Fruit fly (Drosophila melanogaster): ENCODE measurements around the gene Oat.

The Oat gene

dm6 chr3L:19612172-19612571 is 37.5 kb downstream of the Oat start, which contains the start of the genes Lon and PIG-F:
TSS of gene Lon (minus strand) at chr3L:19612199.
TSS of gene PIG-F (plus strand) at chr3L:19612455.
- TF ChIP-seq Asciz (GFP tag; optimal IDR thresholded peaks at IDR 0.05): peak; percentile 99
- peak; percentile 59 to 81 for TF ChIP-seq tll (GFP tag; optimal IDR thresholded peaks at IDR 0.05)
- TF ChIP-seq CG5953 (GFP tag; IDR thresholded peaks at IDR 0.05): peak; percentile 95
- peak; percentile 99 for TF ChIP-seq nerfin-1 (tag; optimal IDR thresholded peaks at IDR 0.05)
- TF ChIP-seq CG14050 (GFP tag; IDR thresholded peaks at IDR 0.05): peak; percentile 98
- peak; percentile 99 for TF ChIP-seq CG4328 (GFP tag; optimal IDR thresholded peaks at IDR 0.05)
- TF ChIP-seq CG9437 (GFP tag; optimal IDR thresholded peaks at IDR 0.05): peak; percentile 96
- TF ChIP-seq Lpt (GFP tag; optimal IDR thresholded peaks at IDR 0.05): no peak
- peak; percentile 78 for TF ChIP-seq Sry-β (GFP tag; optimal IDR thresholded peaks at IDR 0.05)
- TF ChIP-seq Ravus (GFP tag; IDR thresholded peaks at IDR 0.05): peak; percentile 94
- peak; percentile 97 for TF ChIP-seq Elba2 (GFP tag; optimal IDR thresholded peaks at IDR 0.05)
- peak; percentile 99 for TF ChIP-seq Xrp1 (GFP tag; IDR thresholded peaks at IDR 0.05)
- TF ChIP-seq fd96Cb (tag; optimal IDR thresholded peaks at IDR 0.05): peak; percentile 99
- TF ChIP-seq HLH54F (GFP tag; optimal IDR thresholded peaks at IDR 0.05): peak; percentile 99
- 0 out of 3 replicates have a peak, but pooled peaks have one; percentile 15 for TF ChIP-seq mld (GFP tag; IDR thresholded peaks at IDR 0.05; ENCODE audit: partially characterized antibody)
- TF ChIP-seq Dad (GFP tag; optimal IDR thresholded peaks at IDR 0.05): peak; percentile 98
- peak; percentile 99 for TF ChIP-seq Fer2 (tag; optimal IDR thresholded peaks at IDR 0.05)
- peak; percentile 99 for TF ChIP-seq sob (GFP tag; IDR thresholded peaks at IDR 0.05)
- peak; percentile 97 for TF ChIP-seq CG10366 (GFP tag; IDR thresholded peaks at IDR 0.05)
- peak; percentile 99 for TF ChIP-seq seq (GFP tag; IDR thresholded peaks at IDR 0.05)
- TF ChIP-seq grau (tag; optimal IDR thresholded peaks at IDR 0.05): peak; percentile 99
- peak; percentile 99 for TF ChIP-seq CG15269 (tag; optimal IDR thresholded peaks at IDR 0.05)
- peak; percentile 93 for TF ChIP-seq dati (GFP tag; IDR thresholded peaks at IDR 0.05)
- peak; percentile 97 for TF ChIP-seq trem (tag; optimal IDR thresholded peaks at IDR 0.05)
- peak; percentile 94 for TF ChIP-seq CG7987 (GFP tag; optimal IDR thresholded peaks at IDR 0.05)
- TF ChIP-seq tna (GFP tag; IDR thresholded peaks at IDR 0.05; ENCODE audit: partially characterized antibody): no peak; the same call in 1 of the 2 replicates
- peak; percentile 97 for TF ChIP-seq gcm2 (GFP tag; optimal IDR thresholded peaks at IDR 0.05)
- peak; percentile 98 for TF ChIP-seq CG8765 (GFP tag; IDR thresholded peaks at IDR 0.05)
- TF ChIP-seq CG30020 (tag; optimal IDR thresholded peaks at IDR 0.05): peak; percentile 93
- peak; percentile 98 for TF ChIP-seq bab2 (GFP tag; optimal IDR thresholded peaks at IDR 0.05)
- TF ChIP-seq Oaz (GFP tag; IDR thresholded peaks at IDR 0.05): peak; percentile 97
- peak; percentile 99 for TF ChIP-seq gsb-n (tag; optimal IDR thresholded peaks at IDR 0.05)
- peak; percentile 97 for TF ChIP-seq CG8089 (GFP tag; optimal IDR thresholded peaks at IDR 0.05)
- TF ChIP-seq CG11085 (GFP tag; IDR thresholded peaks at IDR 0.05): peak; percentile 97
- peak; percentile 98 for TF ChIP-seq CG10959 (GFP tag; IDR thresholded peaks at IDR 0.05)
- peak; percentile 99 for TF ChIP-seq CG3281 (GFP tag; optimal IDR thresholded peaks at IDR 0.05)
- TF ChIP-seq CG31224 (GFP tag; IDR thresholded peaks at IDR 0.05): peak; percentile 95
- TF ChIP-seq Drgx (GFP tag; IDR thresholded peaks at IDR 0.05): peak; percentile 98
- TF ChIP-seq CG15514 (GFP tag; optimal IDR thresholded peaks at IDR 0.05): peak; percentile 94
- TF ChIP-seq CG17612 (GFP tag; IDR thresholded peaks at IDR 0.05): peak; percentile 95
- no peak for TF ChIP-seq CG2129 (GFP tag; IDR thresholded peaks at IDR 0.05; ENCODE audit: partially characterized antibody)
- peak; percentile 89 for TF ChIP-seq btn (GFP tag; optimal IDR thresholded peaks at IDR 0.05)
- TF ChIP-seq ato (GFP tag; IDR thresholded peaks at IDR 0.05; ENCODE audit: partially characterized antibody): peak; percentile 13; the same call in 1 of the 2 replicates
- no peak for TF ChIP-seq h (optimal IDR thresholded peaks at IDR 0.05)
- peak; percentile 99 for TF ChIP-seq pho (GFP tag; optimal IDR thresholded peaks at IDR 0.05)
- peak; percentile 95 for TF ChIP-seq CG10274 (GFP tag; optimal IDR thresholded peaks at IDR 0.05)
- TF ChIP-seq CG10979 (tag; optimal IDR thresholded peaks at IDR 0.05): peak; percentile 99
- peak; percentile 98 for TF ChIP-seq Spps (tag; optimal IDR thresholded peaks at IDR 0.05)
- peak; percentile 99 for TF ChIP-seq Rfx (GFP tag; IDR thresholded peaks at IDR 0.05)
- TF ChIP-seq CG14965 (GFP tag; optimal IDR thresholded peaks at IDR 0.05; ENCODE audit: borderline replicate concordance): peak; percentile 70
- peak; percentile 100 for TF ChIP-seq Max (GFP tag; optimal IDR thresholded peaks at IDR 0.05)

Measured in whole organism, embryonic.